Worm (Caenorhabditis elegans) whole organism, L4/young adult: Measurements from ENCODE around the gene dcar-1.

ENCODE experiments used
- dao-5 ChIP-seq: sonication (generic microtip); optimal IDR thresholded peaks from 2 replicates; lab custom pipeline; 2016; ENCODE audit warnings: missing genotype, missing genetic modification characterization, moderate library complexity, missing compliant biosample characterization
- him-1 ChIP-seq: sonication (generic microtip); optimal IDR thresholded peaks from 2 replicates; lab custom pipeline; 2016; ENCODE audit warnings: missing genotype, missing genetic modification reagents, missing genetic modification characterization, missing compliant biosample characterization

- TF ChIP-seq him-1 (no peak), dao-5 (no peak)
These were observed 18.0 kb downstream of the dcar-1 start for ce11 chrV:17928128-17928527.
